Worm (Caenorhabditis elegans) whole organism, late embryonic: ENCODE results near the gene cdc-25.3.

Experiments used
- F13H6.1 ChIP-seq: sonication (generic microtip); optimal IDR thresholded peaks from 2 replicates; lab custom pipeline; 2016; ENCODE audit warnings: missing genetic modification characterization, missing compliant biosample characterization
- ahr-1 ChIP-seq: sonication (generic microtip); optimal IDR thresholded peaks from 2 replicates; lab custom pipeline; 2016; ENCODE audit warnings: missing genetic modification characterization, missing compliant biosample characterization
- ama-1 ChIP-seq: fragments of 150-350 bp; optimal IDR thresholded peaks from 2 replicates; lab custom pipeline; 2014
- ceh-45 ChIP-seq: fragments of 200-800 bp; sonication (Bioruptor generic); IDR thresholded peaks from 2 replicates; pipeline ENCODE4 v1.3.6; 2022; ENCODE audit warnings: missing genetic modification reagents, missing genetic modification characterization, missing compliant biosample characterization
- dmd-4 ChIP-seq: sonication (generic microtip); optimal IDR thresholded peaks from 2 replicates; lab custom pipeline; 2016; ENCODE audit warnings: borderline replicate concordance, missing genetic modification characterization, missing compliant biosample characterization
- lin-11 ChIP-seq: fragments of 200-800 bp; sonication (Bioruptor generic); optimal IDR thresholded peaks from 2 replicates; lab custom pipeline; 2018; ENCODE audit warnings: mild to moderate bottlenecking, missing genetic modification characterization, missing compliant biosample characterization
- pag-3 ChIP-seq: sonication (generic microtip); optimal IDR thresholded peaks from 2 replicates; lab custom pipeline; 2016; ENCODE audit warnings: missing compliant biosample characterization, missing genetic modification characterization, borderline replicate concordance
- pha-4 ChIP-seq: fragments of 150-350 bp; optimal IDR thresholded peaks from 2 replicates; lab custom pipeline; 2018; ENCODE audit warnings: missing biosample characterization, missing genetic modification reagents, missing genetic modification characterization
- pqm-1 ChIP-seq: sonication (generic microtip); optimal IDR thresholded peaks from 2 replicates; lab custom pipeline; 2016; ENCODE audit warnings: missing genetic modification characterization, missing compliant biosample characterization
- pros-1 ChIP-seq: fragments of 150-350 bp; optimal IDR thresholded peaks from 2 replicates; lab custom pipeline; 2014; ENCODE audit warnings: missing biosample characterization, missing genetic modification reagents, missing genetic modification characterization
- rnt-1 ChIP-seq: sonication (generic microtip); optimal IDR thresholded peaks from 2 replicates; lab custom pipeline; 2016; ENCODE audit warnings: missing genetic modification characterization, missing compliant biosample characterization
- tbx-7 ChIP-seq: sonication (generic microtip); optimal IDR thresholded peaks from 2 replicates; lab custom pipeline; 2016; ENCODE audit warnings: missing genotype, missing genetic modification characterization, missing compliant biosample characterization
- unc-86 ChIP-seq: sonication (generic microtip); optimal IDR thresholded peaks from 2 replicates; lab custom pipeline; 2016; ENCODE audit warnings: missing genetic modification characterization, missing compliant biosample characterization

DNA sequence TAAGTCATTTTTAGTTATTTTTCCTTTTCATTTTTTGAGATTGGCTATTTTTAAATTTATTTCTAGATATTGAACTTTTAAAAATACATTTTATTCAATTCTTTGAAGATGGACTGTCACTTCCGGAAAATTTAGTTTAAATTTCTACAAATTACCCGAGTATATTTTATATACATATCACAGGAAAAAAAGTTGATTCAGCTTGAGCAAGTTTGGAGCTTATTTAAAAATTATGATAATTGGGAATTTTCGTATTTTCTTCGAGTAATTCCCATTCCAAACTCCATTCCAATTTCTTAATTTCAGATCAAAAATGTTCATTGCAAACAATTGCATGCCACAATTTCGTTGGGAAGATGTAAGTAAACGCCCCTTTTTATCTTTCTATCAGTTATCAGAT is 12.0 kb upstream of the cdc-25.3 start, which contains the start of gene arrd-15:
- TF ChIP-seq dmd-4 (tag; lab: Kevin White, UChicago) (no peak), ama-1 (lab: Kevin White, UChicago) (no peak), pros-1 (tag; lab: Kevin White, UChicago) (no peak), pha-4 (no peak), tbx-7 (no peak), pqm-1 (tag; lab: Kevin White, UChicago) (no peak), unc-86 (tag; lab: Kevin White, UChicago) (no peak), F13H6.1 (no peak), rnt-1 (tag; lab: Kevin White, UChicago) (no peak), pag-3 (tag; lab: Kevin White, UChicago) (no peak), ceh-45 (GFP tag; lab: Robert Waterston, UW) (no peak), ahr-1 (no peak), lin-11 (tag; lab: Kevin White, UChicago) (no peak)
